Fruit fly (Drosophila melanogaster): ENCODE results near the gene Tim9a.

- TF ChIP-seq CG8478 (optimal IDR thresholded peaks at IDR 0.05) (no peak), psq (optimal IDR thresholded peaks at IDR 0.05) (no peak), EcR (GFP tag; optimal IDR thresholded peaks at IDR 0.05) (no peak)
These were observed 39.7 kb upstream of the Tim9a start for dm6 chrX:13345327-13345726.

Measured in whole organism.